Worm (Caenorhabditis elegans) whole organism, early embryonic: ENCODE measurements around the gene cyp-44A1.

Source experiments
- ama-1 ChIP-seq: fragments of 150-350 bp; optimal IDR thresholded peaks from 2 replicates; lab custom pipeline; 2014
- ceh-13 ChIP-seq: fragments of 200-800 bp; sonication (Bioruptor generic); optimal IDR thresholded peaks from 2 replicates; lab custom pipeline; 2018; ENCODE audit warnings: mild to moderate bottlenecking, missing genetic modification characterization, missing compliant biosample characterization
- ceh-36 ChIP-seq: sonication (generic microtip); optimal IDR thresholded peaks from 2 replicates; lab custom pipeline; 2016; ENCODE audit warnings: missing genetic modification characterization, inconsistent platforms, missing compliant biosample characterization
- flt-1 ChIP-seq: fragments of 200-800 bp; sonication (Bioruptor generic); IDR thresholded peaks from 2 replicates; pipeline ENCODE4 v1.3.6; 2022; ENCODE audit warnings: missing genetic modification characterization, missing compliant biosample characterization
- hmbx-1 ChIP-seq: sonication (generic microtip); optimal IDR thresholded peaks from 2 replicates; lab custom pipeline; 2016; ENCODE audit warnings: mild to moderate bottlenecking, missing genetic modification characterization, missing compliant biosample characterization
- hmg-4 ChIP-seq: fragments of 200-800 bp; sonication (Bioruptor generic); optimal IDR thresholded peaks from 2 replicates; lab custom pipeline; 2018; ENCODE audit warnings: mild to moderate bottlenecking, missing genetic modification characterization, missing compliant biosample characterization
- tbx-11 ChIP-seq: fragments of 200-800 bp; sonication (Bioruptor generic); IDR thresholded peaks from 2 replicates; pipeline ENCODE4 v1.3.6; 2022; ENCODE audit warnings: missing genetic modification characterization, missing compliant biosample characterization

DNA sequence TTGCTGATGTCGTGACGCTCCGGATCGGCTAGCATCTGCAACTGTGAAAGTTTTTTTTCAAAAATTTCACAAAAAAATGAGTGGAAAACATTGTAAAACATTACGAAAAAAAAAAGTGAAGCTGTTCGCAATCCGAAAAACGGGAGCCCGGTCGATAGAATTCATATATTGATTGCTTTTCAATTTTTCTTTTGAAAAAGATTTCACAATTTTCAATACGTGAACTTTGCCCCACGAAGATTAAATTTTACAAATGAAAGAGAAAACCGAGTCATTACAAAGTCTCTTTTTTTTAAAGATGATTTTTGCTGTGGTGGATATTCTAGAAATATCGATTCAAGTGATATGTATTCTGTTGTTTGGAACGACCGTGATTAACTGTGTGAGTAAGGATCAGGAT, 9.4 kb upstream of the cyp-44A1 start, which contains the start of gene F12A10.6:
- no peak for TF ChIP-seq hmbx-1
- no peak for TF ChIP-seq ceh-36
- no peak for TF ChIP-seq hmg-4 (GFP tag; lab: Kevin White, UChicago)
- no peak for TF ChIP-seq ama-1 (lab: Kevin White, UChicago)
- no peak for TF ChIP-seq flt-1 (GFP tag; lab: Robert Waterston, UW)
- TF ChIP-seq tbx-11 (GFP tag; lab: Robert Waterston, UW): no peak
- no peak for TF ChIP-seq ceh-13
